Worm (Caenorhabditis elegans): ENCODE data around the gene rml-1.

rml-1 gene

DNA sequence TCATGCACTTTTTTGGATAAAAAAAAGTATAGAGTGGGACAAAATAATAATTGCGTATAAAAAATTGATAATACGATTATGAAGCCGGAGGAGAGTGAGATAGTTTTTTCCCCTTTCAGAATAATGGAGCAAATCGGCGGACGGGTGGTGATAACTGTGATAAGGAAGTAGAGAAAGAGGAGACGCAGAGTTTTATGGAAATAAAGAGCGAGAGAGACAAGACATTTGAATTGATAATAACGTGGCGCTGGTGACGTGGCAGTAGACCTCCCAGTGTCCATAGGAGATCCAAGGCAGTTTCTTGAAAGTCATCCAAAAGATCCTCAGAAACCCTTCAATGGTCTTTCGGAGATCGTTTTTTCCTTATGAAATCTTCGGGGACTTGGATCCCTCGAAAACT is 34.1 kb downstream of the rml-1 start (continued):
- TF ChIP-seq dmd-6 (GFP tag; IDR thresholded peaks at IDR 0.05) (peak; percentile 69), nhr-42 (GFP tag; IDR thresholded peaks at IDR 0.05) (no peak), ama-1 (optimal IDR thresholded peaks at IDR 0.05) (no peak), daf-16 (GFP tag; optimal IDR thresholded peaks at IDR 0.05) (no peak), daf-16 (tag; optimal IDR thresholded peaks at IDR 0.05) (peak; percentile 80), F44E2.7 (GFP tag; IDR thresholded peaks at IDR 0.05) (no peak), lin-15B (tag; optimal IDR thresholded peaks at IDR 0.05) (no peak), T26A8.4 (GFP tag; IDR thresholded peaks at IDR 0.05) (no peak), ceh-32 (tag; optimal IDR thresholded peaks at IDR 0.05; ENCODE audit: poor library complexity) (no peak), fkh-10 (GFP tag; optimal IDR thresholded peaks at IDR 0.05) (no peak), spr-3 (GFP tag; optimal IDR thresholded peaks at IDR 0.05) (no peak), hlh-11 (tag; optimal IDR thresholded peaks at IDR 0.05) (peak; percentile 72)

DNA sequence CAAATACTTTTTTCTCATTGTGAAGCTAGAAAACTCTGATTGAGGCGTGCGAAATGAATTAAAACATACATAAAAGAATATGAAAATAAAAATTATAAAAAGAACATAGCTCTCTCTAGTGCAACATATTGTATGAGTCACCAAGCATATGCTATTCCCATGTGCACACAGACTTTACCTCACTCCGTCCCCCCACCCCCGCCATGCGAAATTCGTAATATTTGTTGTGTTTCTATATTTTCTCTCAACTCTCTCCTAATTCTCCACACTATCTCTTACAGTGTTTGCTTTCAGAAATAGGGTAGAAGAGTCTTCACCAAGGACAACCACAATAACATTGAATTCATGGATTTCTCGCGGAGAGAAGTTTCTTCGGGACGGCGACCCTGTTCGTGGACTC is 35.2 kb downstream of the rml-1 start:
- TF ChIP-seq unc-62 (GFP tag; optimal IDR thresholded peaks at IDR 0.05 in 1 of 2) (peak in 1 of 2 experiments; percentile 8), unc-62 (tag; optimal IDR thresholded peaks at IDR 0.05) (no peak), aha-1 (tag) (no peak), dve-1 (tag; optimal IDR thresholded peaks at IDR 0.05; ENCODE audit: insufficient read depth) (peak; percentile 69), nhr-6 (tag; optimal IDR thresholded peaks at IDR 0.05) (peak; percentile 33), mes-2 (tag; optimal IDR thresholded peaks at IDR 0.05; ENCODE audit: poor library complexity, severe bottlenecking) (peak; percentile 39), mep-1 (tag; optimal IDR thresholded peaks at IDR 0.05) (peak; percentile 1), hlh-11 (tag; optimal IDR thresholded peaks at IDR 0.05) (peak; percentile 57), nhr-76 (tag; optimal IDR thresholded peaks at IDR 0.05) (no peak), pha-4 (GFP tag; IDR thresholded peaks at IDR 0.05) (no peak), pha-4 (tag; optimal IDR thresholded peaks at IDR 0.05) (peak; percentile 98), daf-16 (GFP tag; optimal IDR thresholded peaks at IDR 0.05) (no peak), daf-16 (tag; optimal IDR thresholded peaks at IDR 0.05) (peak; percentile 36), snpc-1.2 (GFP tag; IDR thresholded peaks at IDR 0.05) (no peak), nhr-28 (tag; optimal IDR thresholded peaks at IDR 0.05) (peak; percentile 12), mdl-1 (tag; optimal IDR thresholded peaks at IDR 0.05) (peak in 1 of 2 experiments; percentile 30)

DNA sequence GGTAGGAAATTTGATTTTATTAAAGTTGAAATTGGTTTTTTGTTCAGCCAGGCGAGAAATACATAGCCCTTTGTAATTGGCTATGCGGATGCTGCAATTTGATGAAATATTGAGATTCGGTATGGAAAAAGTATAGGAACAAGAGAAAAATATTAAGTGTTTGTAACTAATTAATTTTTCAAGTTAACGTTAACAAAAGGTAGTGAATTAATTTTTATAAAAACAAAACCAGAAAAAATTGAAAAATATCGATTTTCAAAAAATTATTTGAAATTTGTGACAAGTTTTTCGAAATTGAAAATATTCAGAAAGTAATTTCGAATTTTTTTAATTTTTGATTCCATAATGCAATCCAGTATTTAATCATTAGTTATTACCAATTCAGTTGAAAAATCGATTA is 36.3 kb downstream of the rml-1 start, which contains the start of gene W06F12.2:
Gene W06F12.2 (minus strand): TSS at position 101 of the 400 bp plus-strand sequence.
- TF ChIP-seq lin-1 (GFP tag; IDR thresholded peaks at IDR 0.05) (no peak), unc-62 (GFP tag; optimal IDR thresholded peaks at IDR 0.05 in 1 of 2) (peak in 1 of 2 experiments; percentile 62), unc-62 (tag; optimal IDR thresholded peaks at IDR 0.05) (no peak)

DNA sequence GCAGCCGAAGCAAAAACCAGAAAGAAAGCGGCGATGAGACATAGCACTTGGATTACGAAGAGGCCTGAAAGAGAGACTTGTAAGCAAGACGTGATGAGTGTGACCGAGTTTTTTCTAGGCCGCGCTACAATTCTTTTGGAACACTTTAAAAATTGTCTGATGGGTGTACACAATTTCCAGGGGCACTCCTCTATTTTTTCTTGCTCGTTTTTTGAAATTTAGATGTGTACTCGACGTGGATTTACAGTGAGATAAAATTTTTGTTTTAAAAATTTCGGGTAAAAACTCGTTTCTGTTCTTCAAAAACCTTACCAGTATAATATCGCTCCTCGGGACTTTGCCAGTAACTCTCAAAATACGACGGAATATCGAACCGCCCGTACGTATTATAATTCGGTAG is 38.1 kb downstream of the rml-1 start:
- TF ChIP-seq lin-15B (tag; optimal IDR thresholded peaks at IDR 0.05) = no peak
- no peak for TF ChIP-seq T20F7.1 (GFP tag; optimal IDR thresholded peaks at IDR 0.05)
- TF ChIP-seq unc-62 (GFP tag; optimal IDR thresholded peaks at IDR 0.05 in 1 of 2) = peak in 1 of 2 experiments; percentile 90
- TF ChIP-seq unc-62 (tag; optimal IDR thresholded peaks at IDR 0.05) = no peak

DNA sequence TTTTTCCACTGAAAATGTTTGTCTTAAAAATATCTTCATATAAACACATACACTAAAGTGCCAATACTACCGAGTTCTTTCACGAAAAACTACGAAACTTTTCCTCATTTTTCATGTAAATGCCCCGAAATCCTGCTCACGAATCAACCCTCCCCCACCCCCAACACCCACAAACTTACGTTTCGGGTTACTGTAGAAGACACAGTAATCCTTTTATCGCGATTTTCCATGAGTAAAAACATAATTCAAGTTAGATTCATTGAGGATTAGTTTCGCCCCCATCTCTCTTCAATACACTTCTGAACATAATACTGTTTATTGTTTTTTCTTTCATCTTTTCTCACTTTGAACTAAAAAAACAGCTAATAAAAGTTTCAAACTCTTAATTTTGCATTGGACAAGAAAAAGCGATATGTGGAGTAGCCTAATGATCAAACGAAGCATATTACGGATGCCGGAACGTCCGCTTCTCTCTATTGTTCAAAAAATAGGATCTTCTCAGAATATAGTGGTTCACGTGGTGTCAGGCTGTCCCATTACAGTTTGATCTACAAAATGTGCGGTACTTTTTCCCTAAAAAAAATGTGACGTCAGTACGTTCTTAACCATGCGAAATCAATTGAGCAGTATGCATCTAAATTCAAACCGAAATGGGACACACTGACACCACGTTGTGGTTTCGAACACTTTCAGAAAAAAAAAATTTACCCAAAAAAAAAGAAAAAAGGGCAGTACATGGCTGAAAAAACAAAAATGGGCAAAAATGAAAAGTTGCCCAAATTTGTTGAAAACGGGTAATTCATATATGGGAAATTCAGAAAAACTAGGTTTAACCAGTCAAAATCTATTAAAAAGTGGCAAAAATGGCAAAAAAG is 43.6 kb downstream of the rml-1 start:
- TF ChIP-seq fos-1 (tag; optimal IDR thresholded peaks at IDR 0.05) (no peak), skn-1 (tag; optimal IDR thresholded peaks at IDR 0.05) (no peak), mxl-2 (GFP tag; conservative IDR thresholded peaks at IDR 0.05) (no peak), aha-1 (tag) (peak; percentile 16), lsy-2 (tag; optimal IDR thresholded peaks at IDR 0.05) (no peak), ceh-20 (GFP tag; IDR thresholded peaks at IDR 0.05) (no peak), duxl-1 (tag; optimal IDR thresholded peaks at IDR 0.05; ENCODE audit: poor library complexity) (peak; percentile 50), hlh-30 (tag; optimal IDR thresholded peaks at IDR 0.05; ENCODE audit: insufficient read depth) (peak; percentile 14), T26A8.4 (GFP tag; IDR thresholded peaks at IDR 0.05) (no peak; the same call in 1 of the 2 replicates), jun-1 (tag; optimal IDR thresholded peaks at IDR 0.05) (no peak), unc-62 (GFP tag; optimal IDR thresholded peaks at IDR 0.05 in 1 of 2) (peak in 1 of 2 experiments; percentile 38), unc-62 (tag; optimal IDR thresholded peaks at IDR 0.05) (no peak), snpc-1.2 (GFP tag; IDR thresholded peaks at IDR 0.05) (peak; percentile 22; the same call in 1 of the 2 replicates), gei-8 (GFP tag; optimal IDR thresholded peaks at IDR 0.05) (peak; percentile 49), ama-1 (optimal IDR thresholded peaks at IDR 0.05) (peak; percentile 33), zag-1 (tag; optimal IDR thresholded peaks at IDR 0.05) (no peak), ceh-82 (tag; optimal IDR thresholded peaks at IDR 0.05) (no peak), nhr-11 (tag; optimal IDR thresholded peaks at IDR 0.05) (no peak), nhr-41 (GFP tag; IDR thresholded peaks at IDR 0.05) (peak; percentile 17; the same call in 1 of the 2 replicates), ces-1 (GFP tag; optimal IDR thresholded peaks at IDR 0.05) (no peak)
